Fruit fly (Drosophila melanogaster): ENCODE data around the gene CG14851.

- no peak for TF ChIP-seq Sox14 (GFP tag; optimal IDR thresholded peaks at IDR 0.05)
- TF ChIP-seq Ets96B (tag; optimal IDR thresholded peaks at IDR 0.05): no peak
- no peak for TF ChIP-seq dac (GFP tag; optimal IDR thresholded peaks at IDR 0.05)
- no peak for TF ChIP-seq Hr39 (GFP tag; optimal IDR thresholded peaks at IDR 0.05)
- no peak for TF ChIP-seq cyc (GFP tag; optimal IDR thresholded peaks at IDR 0.05)
- TF ChIP-seq CG6163 (GFP tag; IDR thresholded peaks at IDR 0.05): no peak
- TF ChIP-seq CG3919 (GFP tag; optimal IDR thresholded peaks at IDR 0.05): no peak
- TF ChIP-seq net (GFP tag; optimal IDR thresholded peaks at IDR 0.05): no peak
- no peak for TF ChIP-seq Gug (GFP tag; IDR thresholded peaks at IDR 0.05)
- TF ChIP-seq Lpt (GFP tag; optimal IDR thresholded peaks at IDR 0.05): no peak
- TF ChIP-seq spab (GFP tag; optimal IDR thresholded peaks at IDR 0.05): no peak
- no peak for TF ChIP-seq Ets21C (GFP tag; optimal IDR thresholded peaks at IDR 0.05)
- TF ChIP-seq CG9139 (GFP tag; optimal IDR thresholded peaks at IDR 0.05): no peak
These were observed 14.8 kb downstream of the CG14851 start, which contains the start of gene stumps for dm6 chr3R:14576692-14577646.
